Worm (Caenorhabditis elegans): ENCODE data around the gene F13A7.11.

- TF ChIP-seq ama-1 (optimal IDR thresholded peaks at IDR 0.05): no peak
- TF ChIP-seq aha-1 (tag): no peak
- no peak for TF ChIP-seq nhr-28 (tag; optimal IDR thresholded peaks at IDR 0.05)
- no peak for TF ChIP-seq skn-1 (tag; optimal IDR thresholded peaks at IDR 0.05)
- TF ChIP-seq ztf-11 (tag; optimal IDR thresholded peaks at IDR 0.05): no peak
- no peak for TF ChIP-seq lin-39 (tag; optimal IDR thresholded peaks at IDR 0.05)
- TF ChIP-seq lin-13 (GFP tag; optimal IDR thresholded peaks at IDR 0.05): no peak
Measured at ce11 chrV:16388268-16388667, 6.8 kb downstream of the F13A7.11 start, which contains the start of gene sri-65.
